Fruit fly (Drosophila melanogaster): ENCODE results near the gene CG12268.
A peak's percentile ranks its signal among the peaks of the same experiment; 100 is the strongest.

Gene CG12268

DNA sequence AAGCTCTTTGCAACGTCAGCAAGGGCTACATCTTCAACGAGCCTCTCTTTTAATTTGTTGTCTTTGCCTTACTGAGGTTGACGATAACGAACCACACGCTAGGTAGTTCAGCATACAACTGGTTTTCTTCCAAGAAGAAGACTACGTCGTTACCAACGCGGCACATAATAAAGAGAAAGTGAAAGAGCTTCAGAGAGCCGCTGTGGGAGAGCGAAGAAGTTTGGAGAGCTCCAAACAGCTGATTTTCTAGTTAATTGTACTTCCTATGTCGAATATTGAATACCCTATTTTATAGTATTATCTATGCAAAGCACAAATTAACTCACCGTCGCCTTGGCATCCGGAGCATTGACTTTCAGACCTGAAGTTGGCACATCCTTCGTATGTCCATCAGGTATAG is 7.2 kb upstream of the CG12268 start:
- no peak for TF ChIP-seq noc (tag; optimal IDR thresholded peaks at IDR 0.05)

dm6 chr3R:23948466-23949413 is 516 bp upstream of the CG12268 start:
- TF ChIP-seq noc (tag; optimal IDR thresholded peaks at IDR 0.05) = no peak

DNA sequence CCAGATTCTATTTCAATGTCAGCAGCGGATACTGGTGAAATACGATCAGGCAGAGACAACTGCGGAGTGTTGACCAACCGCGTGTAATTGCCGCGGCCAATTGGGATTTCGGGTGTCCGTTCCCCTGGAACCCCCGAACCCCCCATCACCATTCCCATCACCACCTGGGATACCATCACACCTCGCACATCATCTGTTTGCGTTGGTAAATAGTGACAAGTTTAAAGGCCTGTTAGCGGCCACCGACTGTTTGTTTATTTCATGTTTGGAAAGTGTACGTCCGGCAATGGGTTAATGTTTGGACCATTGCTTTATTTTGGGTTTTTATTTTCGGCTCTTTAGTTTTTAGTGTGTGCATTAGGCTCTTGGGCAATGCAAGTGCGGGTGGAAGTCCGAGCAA is 1.2 kb downstream of the CG12268 start:
- TF ChIP-seq noc (tag; optimal IDR thresholded peaks at IDR 0.05) = no peak

- TF ChIP-seq noc (tag; optimal IDR thresholded peaks at IDR 0.05) = no peak
Observed at dm6 chr3R:23943843-23944356, 4.3 kb downstream of the CG12268 start.

- TF ChIP-seq noc (tag; optimal IDR thresholded peaks at IDR 0.05) = peak; percentile 59
Observed at dm6 chr3R:23942965-23943413, 5.2 kb downstream of the CG12268 start, which contains the start of gene Gdh. Gene Gdh (minus strand): TSS chr3R:23943101.

- TF ChIP-seq noc (tag; optimal IDR thresholded peaks at IDR 0.05) = no peak
Observed at dm6 chr3R:23942550-23942949, 5.7 kb downstream of the CG12268 start.

- peak; percentile 37 for TF ChIP-seq noc (tag; optimal IDR thresholded peaks at IDR 0.05)
Observed at dm6 chr3R:23941643-23942424, 6.4 kb downstream of the CG12268 start.

DNA sequence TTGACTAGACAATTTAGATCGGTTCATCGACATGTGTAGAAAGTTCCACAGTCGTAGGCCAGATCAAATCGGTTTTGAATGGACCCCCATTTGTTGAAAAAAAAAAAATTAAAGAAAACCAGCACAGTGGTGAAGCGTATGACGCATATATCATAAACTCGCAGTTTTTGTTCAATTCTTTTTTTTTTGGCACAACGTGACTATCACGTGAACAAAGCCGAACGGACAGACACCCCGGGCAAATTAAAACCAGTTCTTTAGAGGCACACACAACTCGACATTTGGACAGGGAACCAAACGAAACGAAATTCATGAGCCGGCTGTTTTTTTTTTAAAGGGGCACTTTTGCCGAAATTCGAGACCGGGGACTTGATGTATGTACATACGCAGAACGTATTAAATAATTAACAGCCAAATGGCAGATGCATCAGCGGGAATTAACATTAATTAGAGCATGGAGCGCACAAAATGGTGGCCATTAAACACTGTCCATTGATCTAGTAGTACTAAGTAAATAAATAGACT is 7.3 kb downstream of the CG12268 start:
- TF ChIP-seq noc (tag; optimal IDR thresholded peaks at IDR 0.05) = no peak

DNA sequence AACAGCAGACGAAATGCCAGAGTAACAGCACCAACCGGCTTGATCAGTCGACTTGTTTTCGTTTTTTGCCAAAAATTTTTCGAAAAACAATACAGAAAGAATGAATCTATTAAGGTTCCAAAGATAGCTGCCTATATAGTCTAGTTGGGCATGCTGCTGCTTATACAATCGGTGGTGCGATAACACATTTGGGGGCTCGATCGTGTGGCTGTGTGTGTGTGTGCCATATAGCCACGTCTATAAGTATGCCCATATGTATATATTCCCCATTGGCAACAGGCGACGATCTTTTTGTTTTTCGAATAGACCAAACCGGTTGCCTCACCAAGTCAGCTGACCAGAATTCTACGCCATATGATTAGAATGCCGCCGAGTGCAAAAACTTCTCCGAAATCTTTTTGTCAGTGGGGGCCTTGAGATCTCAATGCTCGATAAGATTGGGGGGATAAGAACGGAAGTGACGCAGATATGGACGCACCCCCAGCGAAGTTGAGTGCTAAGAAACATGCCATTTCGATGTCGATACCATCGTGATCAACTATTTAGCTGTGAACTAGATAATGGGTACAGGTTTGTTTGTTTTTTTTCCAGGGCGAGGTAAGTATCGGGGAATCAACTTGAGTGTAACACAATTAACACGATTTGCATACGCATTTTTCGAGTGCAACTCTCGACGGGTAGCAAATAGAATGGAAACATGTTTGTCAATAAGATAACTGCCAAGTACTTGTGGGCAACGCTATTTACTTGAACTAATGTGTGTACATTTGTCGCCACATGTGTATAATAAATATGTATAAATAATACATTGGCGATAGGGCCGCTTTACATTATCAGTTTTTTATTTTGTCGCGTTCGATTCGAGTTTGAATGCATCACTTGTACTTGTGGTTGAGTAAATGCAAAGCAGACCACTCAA is 8.0 kb downstream of the CG12268 start:
- no peak for TF ChIP-seq noc (tag; optimal IDR thresholded peaks at IDR 0.05)

DNA sequence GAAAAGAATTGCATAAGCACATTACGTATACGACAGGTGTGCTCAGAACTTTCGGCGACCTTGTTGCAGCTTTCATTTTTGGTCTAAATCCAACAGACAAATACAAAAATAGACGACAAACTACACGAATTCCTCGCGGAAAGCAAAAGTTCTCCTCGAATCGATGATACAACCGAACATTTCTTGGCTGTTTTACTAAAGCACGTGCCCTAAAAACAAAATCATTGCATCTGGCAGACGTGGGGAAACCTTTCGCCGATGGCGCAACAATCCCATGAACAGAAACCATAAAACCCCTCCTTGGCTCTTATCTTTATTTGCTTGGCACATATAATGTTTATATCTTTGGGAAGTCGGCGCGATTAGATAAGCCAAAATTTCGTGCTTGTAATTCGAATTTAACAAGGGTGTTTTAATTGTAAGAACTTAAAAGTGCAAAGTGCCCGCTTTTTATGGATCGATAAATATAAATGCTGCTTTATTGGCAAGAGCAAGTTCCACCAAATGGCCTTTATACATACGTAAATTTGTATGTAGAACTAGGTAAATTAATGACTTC is 9.6 kb downstream of the CG12268 start:
- no peak for TF ChIP-seq noc (tag; optimal IDR thresholded peaks at IDR 0.05)

dm6 chr3R:23933684-23934575 is 14.3 kb downstream of the CG12268 start, which contains the start of gene CG5854:
Gene CG5854 (plus strand): TSS chr3R:23933912.
- TF ChIP-seq noc (tag; optimal IDR thresholded peaks at IDR 0.05) = peak; percentile 47

DNA sequence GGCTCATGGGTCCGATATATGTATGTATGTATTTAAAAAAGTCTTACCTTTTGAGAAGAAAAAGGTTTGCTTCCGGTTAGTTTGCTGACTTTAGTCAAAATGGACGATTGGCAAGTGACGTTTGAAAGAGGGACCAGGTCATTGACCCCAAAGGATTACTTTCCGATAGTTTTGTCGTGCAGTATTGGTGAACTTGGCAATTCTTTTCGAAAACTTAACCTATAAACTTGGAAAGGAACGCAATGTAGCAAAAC is 14.9 kb downstream of the CG12268 start, which contains the start of gene RpS19b:
TSS of gene RpS19b (minus strand) at position 101 of the 254 bp plus-strand sequence.
- TF ChIP-seq noc (tag; optimal IDR thresholded peaks at IDR 0.05) = no peak

- TF ChIP-seq noc (tag; optimal IDR thresholded peaks at IDR 0.05) = no peak
Observed at dm6 chr3R:23931095-23931728, 17.0 kb downstream of the CG12268 start, which contains the start of the genes Rpt2 and CG13599. Gene Rpt2 (minus strand): TSS chr3R:23931558. Gene CG13599 (plus strand): TSS chr3R:23931639.

Data from whole organism, larva.